Worm (Caenorhabditis elegans): Measurements from ENCODE around the gene pdk-1.

- TF ChIP-seq ama-1 (optimal IDR thresholded peaks at IDR 0.05): no peak
- no peak for TF ChIP-seq ceh-36 (tag; optimal IDR thresholded peaks at IDR 0.05)
- TF ChIP-seq flt-1 (GFP tag; IDR thresholded peaks at IDR 0.05): no peak
- TF ChIP-seq aly-1 (tag; optimal IDR thresholded peaks at IDR 0.05): no peak
- TF ChIP-seq pes-1 (GFP tag; IDR thresholded peaks at IDR 0.05): no peak
- no peak for TF ChIP-seq scrt-1 (GFP tag; IDR thresholded peaks at IDR 0.05)
- TF ChIP-seq hmg-4 (GFP tag; optimal IDR thresholded peaks at IDR 0.05): no peak
- no peak for TF ChIP-seq hnd-1 (tag; optimal IDR thresholded peaks at IDR 0.05)
- no peak for TF ChIP-seq B0310.2 (tag; optimal IDR thresholded peaks at IDR 0.05)
- TF ChIP-seq ets-7 (tag; optimal IDR thresholded peaks at IDR 0.05): no peak
- TF ChIP-seq tbx-37 (GFP tag; conservative IDR thresholded peaks at IDR 0.05): no peak
Observed at ce11 chrX:1327201-1327600, 6.1 kb downstream of the pdk-1 start.

All from whole organism, early embryonic.